Worm (Caenorhabditis elegans) whole organism, dauer: ENCODE data around the gene F09C6.12.

Experiments used
- unc-62 ChIP-seq: sonication (generic microtip); optimal IDR thresholded peaks from 2 replicates; lab custom pipeline; 2017; ENCODE audit warnings: missing biosample characterization, missing genetic modification reagents, missing genetic modification characterization

Gene F09C6.12

ce11 chrV:16916079-16916478 lies 33.4 kb downstream of the F09C6.12 start, which contains the start of gene F09C6.10:
Gene F09C6.10, minus strand, starts transcription at chrV:16916179.
- TF ChIP-seq unc-62 (GFP tag; lab: Kevin White, UChicago): no peak

ce11 chrV:16918378-16918777 lies 35.7 kb downstream of the F09C6.12 start, which contains the start of the genes fbxa-206 and Y102A5C.2:
Gene fbxa-206, minus strand, starts transcription at chrV:16918478.
Gene Y102A5C.2, plus strand, starts transcription at chrV:16918731.
- TF ChIP-seq unc-62 (GFP tag; lab: Kevin White, UChicago): no peak

- no peak for TF ChIP-seq unc-62 (GFP tag; lab: Kevin White, UChicago)
These were observed 37.0 kb downstream of the F09C6.12 start for ce11 chrV:16919675-16920074.

- no peak for TF ChIP-seq unc-62 (GFP tag; lab: Kevin White, UChicago)
These were observed 39.3 kb downstream of the F09C6.12 start, which contains the start of gene Y102A5C.4 for ce11 chrV:16921952-16922351. Gene Y102A5C.4, plus strand, starts transcription at chrV:16922252.

ce11 chrV:16927345-16927744 lies 44.7 kb downstream of the F09C6.12 start, which contains the start of gene Y102A5C.36:
Gene Y102A5C.36, minus strand, starts transcription at chrV:16927445.
- no peak for TF ChIP-seq unc-62 (GFP tag; lab: Kevin White, UChicago)
